Fruit fly (Drosophila melanogaster) whole organism, pupa: ENCODE measurements around the gene up.
A peak's percentile ranks its signal among the peaks of the same experiment; 100 is the strongest.

Experiments
- CG10348 ChIP-seq: fragments of 200-800 bp; sonication (Bioruptor generic); IDR thresholded peaks from 2 replicates; pipeline ENCODE4 v1.3.6; 2022; ENCODE audit warnings: missing biosample characterization, missing genetic modification characterization
- CG12605 ChIP-seq: fragments of 200-800 bp; sonication (Bioruptor generic); IDR thresholded peaks from 2 replicates; pipeline ENCODE4 v1.3.6; 2022; ENCODE audit warnings: missing biosample characterization, missing genetic modification characterization
- CG13204 ChIP-seq: fragments of 200-800 bp; sonication (Bioruptor generic); optimal IDR thresholded peaks from 2 replicates; lab custom pipeline; 2018; ENCODE audit warnings: missing biosample characterization, mild to moderate bottlenecking, missing genetic modification characterization, moderate library complexity
- CG14655 ChIP-seq: fragments of 200-800 bp; sonication (Bioruptor generic); optimal IDR thresholded peaks from 3 replicates; lab custom pipeline; 2017; ENCODE audit warnings: mild to moderate bottlenecking, missing biosample characterization, missing genetic modification reagents, missing genetic modification characterization
- CG15710 ChIP-seq: fragments of 200-800 bp; sonication (Bioruptor generic); optimal IDR thresholded peaks from 2 replicates; lab custom pipeline; 2018; ENCODE audit warnings: missing biosample characterization, mild to moderate bottlenecking, missing genetic modification characterization, moderate library complexity
- CG17806 ChIP-seq: fragments of 200-800 bp; sonication (Bioruptor generic); optimal IDR thresholded peaks from 2 replicates; lab custom pipeline; 2018; ENCODE audit warnings: missing biosample characterization, mild to moderate bottlenecking, missing genetic modification characterization, moderate library complexity
- CG32121 ChIP-seq: fragments of 200-800 bp; sonication (Bioruptor generic); IDR thresholded peaks from 2 replicates; pipeline ENCODE4 v1.3.6; 2022; ENCODE audit warnings: missing biosample characterization, missing genetic modification characterization
- CG34367 ChIP-seq: fragments of 200-800 bp; sonication (Bioruptor generic); optimal IDR thresholded peaks from 2 replicates; lab custom pipeline; 2018; ENCODE audit warnings: missing biosample characterization, mild to moderate bottlenecking, missing genetic modification characterization
- CG4496 ChIP-seq: fragments of 200-800 bp; sonication (Bioruptor generic); IDR thresholded peaks from 3 replicates; pipeline ENCODE4 v1.3.6; 2022; ENCODE audit warnings: missing biosample characterization, missing genetic modification characterization
- CG8159 ChIP-seq: fragments of 200-800 bp; sonication (Bioruptor generic); optimal IDR thresholded peaks from 3 replicates; lab custom pipeline; 2018; ENCODE audit warnings: missing biosample characterization, mild to moderate bottlenecking, missing genetic modification characterization, moderate library complexity
- CG8301 ChIP-seq: fragments of 200-800 bp; sonication (Bioruptor generic); optimal IDR thresholded peaks from 2 replicates; lab custom pipeline; 2018; ENCODE audit warnings: missing biosample characterization, mild to moderate bottlenecking, missing genetic modification characterization
- CG9948 ChIP-seq: fragments of 200-800 bp; sonication (Bioruptor generic); optimal IDR thresholded peaks from 2 replicates; lab custom pipeline; 2018; ENCODE audit warnings: missing biosample characterization, mild to moderate bottlenecking, missing genetic modification characterization, moderate library complexity
- D1 ChIP-seq: fragments of 200-800 bp; sonication (Bioruptor generic); optimal IDR thresholded peaks from 2 replicates; lab custom pipeline; 2018; ENCODE audit warnings: missing biosample characterization, mild to moderate bottlenecking, missing genetic modification characterization, moderate library complexity
- EcR ChIP-seq: fragments of 200-800 bp; sonication (Bioruptor generic); optimal IDR thresholded peaks from 3 replicates; lab custom pipeline; 2019; ENCODE audit warnings: missing biosample characterization, missing genetic modification characterization, mild to moderate bottlenecking, moderate library complexity, missing genetic modification reagents
- Ets98B ChIP-seq: fragments of 200-800 bp; sonication (Bioruptor generic); IDR thresholded peaks from 2 replicates; pipeline ENCODE4 v1.3.6; 2022; ENCODE audit warnings: missing biosample characterization, missing genetic modification characterization
- Pif1A ChIP-seq: fragments of 200-800 bp; sonication (Bioruptor generic); optimal IDR thresholded peaks from 3 replicates; lab custom pipeline; 2016; ENCODE audit warnings: missing biosample characterization, missing genetic modification characterization
- Pif1B ChIP-seq: fragments of 200-800 bp; sonication (Bioruptor generic); optimal IDR thresholded peaks from 3 replicates; lab custom pipeline; 2016; ENCODE audit warnings: missing biosample characterization, missing genetic modification characterization
- Snoo ChIP-seq: fragments of 200-800 bp; sonication (Bioruptor generic); optimal IDR thresholded peaks from 3 replicates; lab custom pipeline; 2017; ENCODE audit warnings: missing biosample characterization, mild to moderate bottlenecking, missing genetic modification characterization, inconsistent platforms
- fd96Ca ChIP-seq: fragments of 200-800 bp; sonication (Bioruptor generic); IDR thresholded peaks from 3 replicates; pipeline ENCODE4 v1.3.6; 2022; ENCODE audit warnings: missing biosample characterization, missing genetic modification characterization
- gl ChIP-seq: fragments of 200-800 bp; sonication (Bioruptor generic); optimal IDR thresholded peaks from 2 replicates; lab custom pipeline; 2018; ENCODE audit warnings: missing biosample characterization, mild to moderate bottlenecking, missing genetic modification characterization
- rn ChIP-seq: fragments of 200-800 bp; sonication (Bioruptor generic); IDR thresholded peaks from 2 replicates; pipeline ENCODE4 v1.3.6; 2022; ENCODE audit warnings: missing biosample characterization, missing genetic modification characterization

up gene

DNA sequence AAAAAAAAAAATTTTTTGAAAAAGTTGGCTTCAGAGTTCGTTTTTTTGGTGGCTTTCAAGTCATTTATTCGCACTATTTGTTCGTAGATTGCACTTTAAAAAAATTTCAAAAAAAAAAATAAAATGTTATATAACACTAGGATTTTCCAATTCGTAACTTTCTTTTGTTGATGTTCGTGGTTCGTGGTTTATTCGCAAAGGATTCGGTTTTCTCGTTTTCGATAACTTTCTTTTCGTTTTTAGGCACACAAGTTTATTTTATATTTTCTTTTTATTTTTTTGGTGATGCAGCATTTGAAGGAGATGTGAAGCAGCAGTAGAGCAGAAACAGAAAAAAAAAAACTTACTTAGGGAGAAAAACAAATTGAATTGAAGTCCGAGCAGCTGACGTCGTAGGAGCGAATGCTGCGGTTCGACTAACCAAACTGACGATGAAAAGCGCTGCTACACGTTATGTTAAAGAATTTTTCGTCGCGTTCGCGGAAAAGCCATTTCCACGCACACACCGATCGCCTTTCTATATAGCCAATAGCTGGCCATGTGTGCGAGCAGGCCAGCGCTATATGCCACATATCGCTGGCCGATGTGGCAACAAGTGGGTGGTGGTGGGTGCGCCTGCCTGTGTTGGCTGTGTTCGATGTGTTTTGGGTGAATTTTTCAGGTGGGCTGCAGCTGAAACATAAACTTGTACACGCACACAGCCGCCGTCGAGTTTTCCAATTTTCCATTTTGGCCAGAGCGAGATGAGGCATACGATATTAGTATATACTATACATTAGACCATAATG, at the start of gene up:
TSS of gene up (minus strand) at position 508 of the 788 bp plus-strand sequence.
- TF ChIP-seq CG14655 (no peak), EcR (GFP tag; lab: Kevin White, UChicago) (no peak), CG32121 (GFP tag; lab: Robert Waterston, UW) (peak; percentile 23; the same call in 1 of the 2 replicates)

DNA sequence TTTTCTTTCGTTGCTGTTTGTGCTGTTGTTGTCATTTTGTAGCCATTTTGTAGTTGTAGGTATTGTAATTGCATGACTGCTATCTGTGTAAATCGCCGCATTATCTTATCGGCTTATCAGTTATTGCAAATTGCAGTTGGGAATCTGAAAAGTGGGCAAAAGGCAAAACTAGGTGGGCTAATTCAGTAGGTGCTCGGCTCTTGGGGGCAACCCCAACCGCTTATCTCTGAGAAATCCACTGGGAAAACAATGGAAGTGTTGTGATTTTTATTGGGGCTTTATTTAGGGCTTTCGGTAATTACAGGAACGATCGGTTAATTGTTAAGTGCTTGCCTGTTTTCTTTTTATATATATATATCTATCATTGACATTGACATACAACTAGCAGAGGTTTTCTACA, 48.8 kb upstream of the up start:
- TF ChIP-seq CG17806 (no peak), Pif1B (GFP tag; lab: Kevin White, UChicago) (no peak), gl (tag; lab: Kevin White, UChicago) (no peak), CG15710 (tag; lab: Kevin White, UChicago) (no peak), EcR (GFP tag; lab: Kevin White, UChicago) (no peak), fd96Ca (GFP tag; lab: Robert Waterston, UW) (no peak)

DNA sequence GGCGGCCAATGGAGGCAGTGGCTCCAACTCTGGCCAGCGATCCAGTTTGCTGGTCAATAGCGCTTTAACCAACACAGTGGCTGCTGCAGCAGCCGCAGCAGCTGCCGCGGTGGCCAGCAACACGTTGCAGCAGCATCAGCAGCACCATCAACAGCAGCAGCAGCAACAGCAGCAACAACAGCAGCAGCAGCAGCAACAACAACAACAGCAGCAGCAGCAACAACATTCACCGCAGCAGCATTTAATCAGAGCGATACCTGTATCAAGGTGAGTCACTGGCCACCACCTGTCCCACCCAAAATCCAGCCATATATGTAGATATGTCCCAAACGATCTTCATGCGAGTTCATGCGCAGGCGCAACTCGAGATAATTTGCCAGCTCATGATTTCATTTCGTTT, 47.4 kb upstream of the up start:
- TF ChIP-seq CG15710 (tag; lab: Kevin White, UChicago) = no peak
- no peak for TF ChIP-seq CG32121 (GFP tag; lab: Robert Waterston, UW)
- no peak for TF ChIP-seq CG8159 (tag; lab: Kevin White, UChicago)
- no peak for TF ChIP-seq Snoo (tag; lab: Kevin White, UChicago)
- no peak for TF ChIP-seq CG34367
- no peak for TF ChIP-seq CG14655
- no peak for TF ChIP-seq Ets98B (GFP tag; lab: Robert Waterston, UW)
- no peak for TF ChIP-seq CG13204 (GFP tag; lab: Kevin White, UChicago)
- TF ChIP-seq fd96Ca (GFP tag; lab: Robert Waterston, UW) = no peak

DNA sequence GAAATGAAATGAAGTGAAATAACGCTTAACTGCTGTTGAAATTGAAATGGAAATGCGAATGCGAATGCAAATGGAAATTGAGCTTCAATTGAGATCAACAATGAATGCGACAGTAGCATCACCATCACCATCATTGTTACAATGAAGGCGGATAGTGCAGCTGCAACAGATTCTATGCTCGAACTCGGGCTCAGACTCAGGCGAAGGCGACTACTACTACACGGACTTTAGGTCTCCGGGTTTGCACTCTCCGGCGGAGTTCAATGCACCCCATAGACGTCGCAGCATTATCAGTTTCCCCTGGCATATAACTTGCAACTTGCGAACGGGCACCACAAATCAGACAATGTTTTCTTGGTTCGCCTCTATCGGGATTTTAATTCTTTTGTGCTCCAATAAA, 46.4 kb upstream of the up start:
- TF ChIP-seq CG10348 (GFP tag; lab: Robert Waterston, UW) (no peak), EcR (GFP tag; lab: Kevin White, UChicago) (peak; percentile 79), CG4496 (GFP tag; lab: Robert Waterston, UW) (no peak), Ets98B (GFP tag; lab: Robert Waterston, UW) (no peak), CG12605 (no peak), rn (GFP tag; lab: Robert Waterston, UW) (no peak), CG13204 (GFP tag; lab: Kevin White, UChicago) (no peak), CG8301 (tag; lab: Kevin White, UChicago) (no peak), Pif1B (GFP tag; lab: Kevin White, UChicago) (no peak)

DNA sequence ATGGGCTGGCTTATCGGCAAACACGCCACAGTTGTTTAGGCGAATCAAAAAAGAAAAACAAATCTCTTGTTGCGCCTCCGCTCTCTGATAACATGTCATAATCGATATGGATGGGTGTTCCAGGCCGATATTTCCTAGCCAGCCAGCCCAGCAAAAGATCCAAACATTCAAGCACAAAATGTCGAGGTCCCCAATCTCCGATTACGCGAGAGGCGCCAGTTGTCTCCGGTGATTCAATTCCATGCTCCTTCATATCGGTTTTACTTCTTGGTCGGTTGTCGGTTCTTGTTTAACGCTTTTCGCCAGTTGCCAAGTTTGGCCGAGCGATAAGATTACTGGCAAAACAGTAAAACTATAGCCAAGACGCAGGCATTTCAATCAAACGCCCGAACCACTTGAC, 43.8 kb upstream of the up start:
- no peak for TF ChIP-seq CG32121 (GFP tag; lab: Robert Waterston, UW)
- no peak for TF ChIP-seq Ets98B (GFP tag; lab: Robert Waterston, UW)
- TF ChIP-seq CG10348 (GFP tag; lab: Robert Waterston, UW) = no peak
- no peak for TF ChIP-seq CG34367
- no peak for TF ChIP-seq CG15710 (tag; lab: Kevin White, UChicago)
- no peak for TF ChIP-seq CG4496 (GFP tag; lab: Robert Waterston, UW)
- no peak for TF ChIP-seq CG17806
- no peak for TF ChIP-seq CG8159 (tag; lab: Kevin White, UChicago)
- no peak for TF ChIP-seq Pif1A
- no peak for TF ChIP-seq CG13204 (GFP tag; lab: Kevin White, UChicago)
- TF ChIP-seq fd96Ca (GFP tag; lab: Robert Waterston, UW) = no peak
- no peak for TF ChIP-seq CG12605

DNA sequence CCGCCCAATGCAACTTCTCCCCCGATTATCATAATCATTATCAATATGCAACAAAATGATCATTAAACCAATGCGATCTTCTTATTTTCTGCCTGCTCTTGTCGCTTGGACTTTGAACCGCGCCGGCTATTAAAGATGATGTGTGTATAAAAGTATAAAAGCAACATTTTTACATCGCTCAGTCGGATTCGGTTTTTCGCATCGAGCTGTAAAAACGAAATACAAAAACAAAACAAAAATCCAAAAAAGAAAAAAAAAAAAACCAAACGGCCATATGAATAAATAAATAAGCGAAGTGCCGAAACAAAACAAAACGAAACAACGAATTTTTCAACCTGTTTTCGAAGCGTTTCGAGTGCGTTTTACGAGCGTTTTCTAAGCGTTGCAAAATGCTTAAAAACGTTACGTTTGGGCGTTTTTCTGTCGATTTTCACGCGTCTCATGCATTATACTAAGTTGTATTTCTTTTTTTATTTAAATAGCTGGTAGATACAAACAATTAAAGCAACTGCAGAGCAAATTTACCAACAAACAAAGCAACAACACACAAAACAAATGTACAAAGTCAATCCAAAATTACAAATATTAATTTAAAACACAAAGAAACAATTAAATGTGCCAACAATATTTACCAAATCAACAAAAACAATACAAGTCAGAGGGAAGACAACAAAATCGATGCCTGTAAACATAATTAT, 42.5 kb upstream of the up start:
- peak; percentile 61 for TF ChIP-seq EcR (GFP tag; lab: Kevin White, UChicago)
- TF ChIP-seq CG14655 = peak; percentile 5
- peak; percentile 78 for TF ChIP-seq CG13204 (GFP tag; lab: Kevin White, UChicago)
- TF ChIP-seq CG9948 (tag; lab: Kevin White, UChicago) = no peak
- TF ChIP-seq CG12605 = no peak
- no peak for TF ChIP-seq CG8301 (tag; lab: Kevin White, UChicago)
- peak; percentile 56 for TF ChIP-seq Pif1A
- TF ChIP-seq CG15710 (tag; lab: Kevin White, UChicago) = peak; percentile 46
- no peak for TF ChIP-seq CG10348 (GFP tag; lab: Robert Waterston, UW)
- no peak for TF ChIP-seq CG32121 (GFP tag; lab: Robert Waterston, UW)
- TF ChIP-seq gl (tag; lab: Kevin White, UChicago) = peak; percentile 80
- no peak for TF ChIP-seq fd96Ca (GFP tag; lab: Robert Waterston, UW)
- TF ChIP-seq CG34367 = peak; percentile 41
- peak; percentile 49; the same call in 2 of the 3 replicates for TF ChIP-seq CG4496 (GFP tag; lab: Robert Waterston, UW)
- no peak for TF ChIP-seq rn (GFP tag; lab: Robert Waterston, UW)
- peak; percentile 19; the same call in 1 of the 2 replicates for TF ChIP-seq Ets98B (GFP tag; lab: Robert Waterston, UW)
- TF ChIP-seq CG17806 = no peak
- TF ChIP-seq Pif1B (GFP tag; lab: Kevin White, UChicago) = peak; percentile 69
- peak; percentile 38 for TF ChIP-seq CG8159 (tag; lab: Kevin White, UChicago)
- no peak for TF ChIP-seq D1
- peak; percentile 41 for TF ChIP-seq Snoo (tag; lab: Kevin White, UChicago)
